Worm (Caenorhabditis elegans) whole organism, young adult: ENCODE data around the gene F13E9.16.

ENCODE experiments used
- B0019.2 ChIP-seq: fragments of 200-800 bp; sonication (Bioruptor generic); conservative IDR thresholded peaks from 2 replicates; pipeline ENCODE4 v1.3.6; 2022; ENCODE audit warnings: missing genetic modification reagents, missing genetic modification characterization, missing compliant biosample characterization
- F23B12.7 ChIP-seq: sonication (generic microtip); optimal IDR thresholded peaks from 2 replicates; lab custom pipeline; 2017; ENCODE audit warnings: missing genetic modification characterization, mild to moderate bottlenecking, missing compliant biosample characterization, antibody characterized with exemption, moderate library complexity; ENCODE audit not compliant: insufficient read depth
- K12H6.12 ChIP-seq: fragments of 200-800 bp; sonication (Bioruptor generic); optimal IDR thresholded peaks from 2 replicates; lab custom pipeline; 2018; ENCODE audit warnings: mild to moderate bottlenecking, missing genetic modification characterization, missing compliant biosample characterization
- pha-4 ChIP-seq: fragments of 150-350 bp; sonication (generic microtip); optimal IDR thresholded peaks from 2 replicates; lab custom pipeline; 2014; ENCODE audit warnings: missing biosample characterization, missing genetic modification reagents, missing genetic modification characterization
- snpc-3.4 ChIP-seq: sonication (generic microtip); optimal IDR thresholded peaks from 2 replicates; lab custom pipeline; 2017; ENCODE audit warnings: missing genetic modification characterization, mild to moderate bottlenecking, missing compliant biosample characterization, antibody characterized with exemption, moderate library complexity, missing genotype, missing genetic modification reagents
- somi-1 ChIP-seq: fragments of 200-800 bp; sonication (Bioruptor generic); optimal IDR thresholded peaks from 2 replicates; lab custom pipeline; 2018; ENCODE audit warnings: mild to moderate bottlenecking, missing genetic modification characterization, missing compliant biosample characterization
- unc-62 ChIP-seq: fragments of 150-350 bp; optimal IDR thresholded peaks from 2 replicates; lab custom pipeline; 2014; ENCODE audit warnings: missing biosample characterization, missing genetic modification reagents, missing genetic modification characterization

ce11 chrIV:10919770-10920169 is 32.6 kb upstream of the F13E9.16 start, which contains the start of gene rbr-2:
- TF ChIP-seq pha-4 (tag; lab: Kevin White, UChicago) = no peak
- TF ChIP-seq snpc-3.4 (tag; lab: Kevin White, UChicago) = no peak
- no peak for TF ChIP-seq unc-62 (GFP tag; lab: Kevin White, UChicago)
- TF ChIP-seq F23B12.7 (tag; lab: Kevin White, UChicago) = no peak
- no peak for TF ChIP-seq K12H6.12
- TF ChIP-seq B0019.2 (GFP tag; lab: Robert Waterston, UW) = no peak
- TF ChIP-seq somi-1 (GFP tag; lab: Kevin White, UChicago) = no peak
